Worm (Caenorhabditis elegans) whole organism, L1 larva: ENCODE measurements around the gene best-16.
A peak's percentile ranks its signal among the peaks of the same experiment; 100 is the strongest.

Source experiments
- C16A3.4 ChIP-seq: fragments of 150-350 bp; optimal IDR thresholded peaks from 2 replicates; lab custom pipeline; 2014; ENCODE audit warnings: missing biosample characterization, missing genetic modification characterization
- C34B4.2 ChIP-seq: sonication (generic microtip); optimal IDR thresholded peaks from 2 replicates; lab custom pipeline; 2017; ENCODE audit warnings: mild to moderate bottlenecking, missing genetic modification characterization, missing compliant biosample characterization
- ama-1 ChIP-seq: fragments of 150-350 bp; optimal IDR thresholded peaks from 2 replicates; lab custom pipeline; 2014
- ceh-63 ChIP-seq: fragments of 200-800 bp; sonication (Bioruptor generic); optimal IDR thresholded peaks from 2 replicates; lab custom pipeline; 2018; ENCODE audit warnings: mild to moderate bottlenecking, missing genetic modification characterization, missing compliant biosample characterization
- dpl-1 ChIP-seq, 3 experiments: fragments of 150-350 bp in 2 of 3; sonication (generic microtip) in 1 of 3; optimal IDR thresholded peaks; 2 replicates each; lab custom pipeline; 2014 to 2017; ENCODE audit warnings: missing biosample characterization in 3 of 3, missing genetic modification characterization in 3 of 3, missing genetic modification reagents in 3 of 3
- efl-1 ChIP-seq, 4 experiments: fragments of 150-350 bp; optimal IDR thresholded peaks in 3 of 4; peaks in 1 of 4; 1 replicate in 1 of 4; 2 replicates in 3 of 4; lab custom pipeline; 2014; ENCODE audit warnings: missing biosample characterization in 2 of 4, missing genetic modification characterization in 2 of 4, missing genetic modification reagents in 2 of 4
- egl-13 ChIP-seq: sonication (generic microtip); optimal IDR thresholded peaks from 2 replicates; lab custom pipeline; 2016; ENCODE audit warnings: missing genotype, missing genetic modification reagents, missing genetic modification characterization, missing compliant biosample characterization
- elt-2 ChIP-seq: sonication (generic microtip); optimal IDR thresholded peaks from 2 replicates; lab custom pipeline; 2016; ENCODE audit warnings: missing genetic modification characterization, mild to moderate bottlenecking, inconsistent platforms, missing compliant biosample characterization, missing genetic modification reagents
- elt-3 ChIP-seq, 6 experiments: fragments of 150-350 bp in 1 of 6; sonication (generic microtip); optimal IDR thresholded peaks; 2 replicates each; lab custom pipeline; 2017 to 2018; ENCODE audit warnings: missing biosample characterization in 6 of 6, missing genetic modification characterization in 6 of 6, inconsistent platforms in 1 of 6
- ets-5 ChIP-seq: fragments of 200-800 bp; sonication (Bioruptor generic); IDR thresholded peaks from 2 replicates; pipeline ENCODE4 v1.3.6; 2022; ENCODE audit warnings: missing genetic modification characterization, missing compliant biosample characterization
- fkh-8 ChIP-seq: sonication (generic microtip); optimal IDR thresholded peaks from 2 replicates; lab custom pipeline; 2016; ENCODE audit warnings: mild to moderate bottlenecking, missing genetic modification characterization, missing compliant biosample characterization
- fos-1 ChIP-seq: fragments of 150-350 bp; optimal IDR thresholded peaks from 2 replicates; lab custom pipeline; 2014; ENCODE audit warnings: missing biosample characterization, missing genetic modification characterization
- hlh-17 ChIP-seq: fragments of 200-800 bp; sonication (Bioruptor generic); optimal IDR thresholded peaks from 2 replicates; lab custom pipeline; 2018; ENCODE audit warnings: missing genetic modification characterization, mild to moderate bottlenecking, missing compliant biosample characterization, moderate library complexity, borderline replicate concordance
- irx-1 ChIP-seq: sonication (generic microtip); optimal IDR thresholded peaks from 2 replicates; lab custom pipeline; 2016; ENCODE audit warnings: missing genetic modification characterization, missing compliant biosample characterization
- isw-1 ChIP-seq: fragments of 200-800 bp; sonication (Bioruptor generic); IDR thresholded peaks from 2 replicates; pipeline ENCODE4 v1.3.6; 2022; ENCODE audit warnings: missing genetic modification characterization, missing compliant biosample characterization
- jun-1 ChIP-seq: fragments of 150-350 bp; optimal IDR thresholded peaks from 2 replicates; lab custom pipeline; 2014; ENCODE audit warnings: missing biosample characterization, missing genetic modification reagents, missing genetic modification characterization
- lin-15B ChIP-seq: fragments of 150-350 bp; sonication (generic microtip); optimal IDR thresholded peaks from 3 replicates; lab custom pipeline; 2014; ENCODE audit warnings: missing biosample characterization, missing genetic modification characterization
- lin-35 ChIP-seq, 2 experiments: fragments of 150-350 bp; optimal IDR thresholded peaks; 2 replicates each; lab custom pipeline; 2014; ENCODE audit warnings: missing biosample characterization in 2 of 2, missing genetic modification characterization in 2 of 2, missing genetic modification reagents in 2 of 2
- lin-39 ChIP-seq: fragments of 150-350 bp; optimal IDR thresholded peaks from 2 replicates; lab custom pipeline; 2014; ENCODE audit warnings: missing biosample characterization, missing genetic modification reagents, missing genetic modification characterization
- lsy-2 ChIP-seq, 2 experiments: fragments of 150-350 bp; optimal IDR thresholded peaks; 2 replicates each; lab custom pipeline; 2014; ENCODE audit warnings: missing biosample characterization in 2 of 2, missing genetic modification characterization in 2 of 2
- mdl-1 ChIP-seq, 2 experiments: fragments of 150-350 bp; optimal IDR thresholded peaks; 2 replicates each; lab custom pipeline; 2014 to 2017; ENCODE audit warnings: missing biosample characterization in 2 of 2, missing genetic modification characterization in 2 of 2, inconsistent platforms in 1 of 2
- mep-1 ChIP-seq: fragments of 150-350 bp; optimal IDR thresholded peaks from 2 replicates; lab custom pipeline; 2014; ENCODE audit warnings: missing biosample characterization, missing genetic modification characterization
- nhr-11 ChIP-seq: fragments of 150-350 bp; optimal IDR thresholded peaks from 2 replicates; lab custom pipeline; 2014; ENCODE audit warnings: missing biosample characterization, missing genetic modification characterization
- nhr-20 ChIP-seq: sonication (generic microtip); optimal IDR thresholded peaks from 2 replicates; lab custom pipeline; 2016; ENCODE audit warnings: mild to moderate bottlenecking, missing genetic modification characterization, missing compliant biosample characterization
- nhr-28 ChIP-seq: fragments of 150-350 bp; optimal IDR thresholded peaks from 2 replicates; lab custom pipeline; 2014; ENCODE audit warnings: missing biosample characterization, missing genetic modification characterization
- nhr-47 ChIP-seq: sonication (generic microtip); optimal IDR thresholded peaks from 2 replicates; lab custom pipeline; 2016; ENCODE audit warnings: mild to moderate bottlenecking, missing genetic modification characterization, moderate library complexity, missing compliant biosample characterization
- nhr-71 ChIP-seq: sonication (generic microtip); optimal IDR thresholded peaks from 2 replicates; lab custom pipeline; 2016; ENCODE audit warnings: mild to moderate bottlenecking, missing genetic modification characterization, moderate library complexity, missing compliant biosample characterization
- nhr-85 ChIP-seq: sonication (generic microtip); peaks from one replicate; lab custom pipeline; 2016; ENCODE audit warnings: missing genetic modification characterization, inconsistent platforms, missing compliant biosample characterization
- nhr-90 ChIP-seq: sonication (generic microtip); optimal IDR thresholded peaks from 2 replicates; lab custom pipeline; 2016; ENCODE audit warnings: mild to moderate bottlenecking, missing genetic modification characterization, missing compliant biosample characterization; ENCODE audit not compliant: poor library complexity
- pqm-1 ChIP-seq: sonication (generic microtip); optimal IDR thresholded peaks from 3 replicates; lab custom pipeline; 2017; ENCODE audit warnings: missing biosample characterization, missing genetic modification characterization
- rnt-1 ChIP-seq: sonication (generic microtip); optimal IDR thresholded peaks from 2 replicates; lab custom pipeline; 2016; ENCODE audit warnings: mild to moderate bottlenecking, missing genetic modification characterization, moderate library complexity, missing compliant biosample characterization
- snpc-4 ChIP-seq: fragments of 150-350 bp; optimal IDR thresholded peaks from 2 replicates; lab custom pipeline; 2014; ENCODE audit warnings: missing biosample characterization, missing genetic modification characterization
- snu-23 ChIP-seq: sonication (generic microtip); optimal IDR thresholded peaks from 2 replicates; lab custom pipeline; 2016; ENCODE audit warnings: missing genetic modification characterization, missing compliant biosample characterization
- sox-4 ChIP-seq: sonication (generic microtip); optimal IDR thresholded peaks from 2 replicates; lab custom pipeline; 2016; ENCODE audit warnings: missing genetic modification characterization, missing compliant biosample characterization
- swsn-7 ChIP-seq: sonication (generic microtip); optimal IDR thresholded peaks from 2 replicates; lab custom pipeline; 2016; ENCODE audit warnings: missing genetic modification characterization, missing compliant biosample characterization
- tbx-2 ChIP-seq: sonication (generic microtip); optimal IDR thresholded peaks from 2 replicates; lab custom pipeline; 2016; ENCODE audit warnings: missing genetic modification characterization, missing compliant biosample characterization
- unc-130 ChIP-seq: fragments of 150-350 bp; optimal IDR thresholded peaks from 2 replicates; lab custom pipeline; 2017; ENCODE audit warnings: missing biosample characterization, missing genetic modification characterization, inconsistent platforms
- unc-98 ChIP-seq: fragments of 200-800 bp; sonication (Bioruptor generic); IDR thresholded peaks from 2 replicates; pipeline ENCODE4 v1.3.6; 2022; ENCODE audit warnings: missing genetic modification characterization, missing compliant biosample characterization
- xbp-1 ChIP-seq: sonication (generic microtip); optimal IDR thresholded peaks from 2 replicates; lab custom pipeline; 2016; ENCODE audit warnings: missing genetic modification characterization, missing compliant biosample characterization

best-16 gene

DNA sequence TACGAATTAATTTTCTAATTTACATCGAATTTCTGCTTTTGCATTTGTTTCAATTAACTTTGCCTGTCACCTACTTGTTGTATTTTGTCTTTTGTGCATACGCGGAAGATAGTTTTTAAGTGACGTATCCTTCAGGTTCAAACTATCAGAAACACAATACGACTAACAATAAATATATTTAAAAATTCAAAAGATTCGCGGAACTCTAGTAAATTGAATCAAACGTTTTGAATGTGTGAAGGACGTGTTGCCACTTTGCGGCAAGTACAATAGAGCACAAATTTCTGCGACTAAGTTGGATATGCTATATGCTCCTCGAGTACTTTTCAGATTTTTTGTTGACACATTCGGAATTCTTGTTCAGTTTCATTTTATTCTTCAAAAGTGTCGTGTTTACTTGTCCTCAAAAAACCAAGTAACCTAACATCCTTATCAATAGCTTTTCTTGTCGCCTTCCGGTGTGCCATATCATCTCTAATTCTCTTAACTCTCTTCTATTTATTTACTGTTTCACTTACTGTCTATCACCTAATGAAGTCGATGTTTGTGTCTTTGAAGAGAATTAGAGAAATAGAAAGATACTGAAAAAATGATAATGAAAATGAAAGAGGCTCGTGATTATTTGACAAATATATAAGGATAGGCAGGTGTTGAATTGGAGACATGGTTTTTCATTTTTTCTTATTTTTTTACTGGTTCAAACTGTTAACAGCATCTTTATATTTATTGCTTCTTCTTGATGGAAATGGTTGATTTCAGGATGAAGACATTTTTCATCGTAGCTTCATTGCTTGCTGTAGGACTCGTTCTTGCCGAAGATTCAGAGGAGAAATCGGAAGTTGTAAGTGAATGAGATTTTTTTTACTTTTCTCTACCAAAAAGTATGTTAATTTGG lies 6.9 kb downstream of the best-16 start, which contains the start of gene srlf-7 (continued):
- TF ChIP-seq nhr-47 (tag; lab: Kevin White, UChicago): no peak
- peak; percentile 2 for TF ChIP-seq swsn-7 (tag; lab: Kevin White, UChicago)
- peak in 1 of 2 experiments; percentile 25 for TF ChIP-seq efl-1 (optimal IDR thresholded peaks at IDR 0.05; lab: Kevin White, UChicago)
- TF ChIP-seq efl-1 (GFP tag; optimal IDR thresholded peaks at IDR 0.05 in 1 of 2; lab: Kevin White, UChicago): no peak
- TF ChIP-seq jun-1 (tag; lab: Kevin White, UChicago): peak; percentile 66
- TF ChIP-seq pqm-1 (tag; lab: Kevin White, UChicago): no peak
- peak; percentile 77 for TF ChIP-seq nhr-90
- TF ChIP-seq lin-35 (GFP tag; optimal IDR thresholded peaks at IDR 0.05; lab: Kevin White, UChicago): peak in 1 of 2 experiments; percentile 80
- TF ChIP-seq fkh-8 (tag; lab: Kevin White, UChicago): no peak
- TF ChIP-seq nhr-28: no peak
- TF ChIP-seq fos-1: peak; percentile 6
- TF ChIP-seq elt-3 (tag; optimal IDR thresholded peaks at IDR 0.05; lab: Kevin White, UChicago): peak in 5 of 6 experiments; percentile 55 to 98 (median 90)
- TF ChIP-seq lsy-2 (tag; optimal IDR thresholded peaks at IDR 0.05; lab: Kevin White, UChicago): peak in 1 of 2 experiments; percentile 31
- peak; percentile 99 for TF ChIP-seq elt-2 (tag; lab: Kevin White, UChicago)
- peak; percentile 84 for TF ChIP-seq nhr-20
- TF ChIP-seq nhr-85: peak; percentile 86

- TF ChIP-seq C16A3.4: no peak
- TF ChIP-seq dpl-1 (GFP tag; optimal IDR thresholded peaks at IDR 0.05; lab: Kevin White, UChicago): no peak
- no peak for TF ChIP-seq unc-130 (tag; lab: Kevin White, UChicago)
- no peak for TF ChIP-seq xbp-1 (tag; lab: Kevin White, UChicago)
- TF ChIP-seq nhr-11 (tag; lab: Kevin White, UChicago): no peak
These were observed 7.6 kb downstream of the best-16 start, which contains the start of gene C42D4.13 for ce11 chrIV:7188030-7188429. Gene C42D4.13 (minus strand): TSS chrIV:7188130.

ce11 chrIV:7186756-7187155 lies 8.9 kb downstream of the best-16 start, which contains the start of gene str-249:
Gene str-249 (minus strand): TSS chrIV:7186856.
- no peak for TF ChIP-seq mep-1 (tag; lab: Kevin White, UChicago)
- no peak for TF ChIP-seq irx-1 (tag; lab: Kevin White, UChicago)
- no peak for TF ChIP-seq unc-98 (GFP tag; lab: Robert Waterston, UW)
- TF ChIP-seq snu-23 (GFP tag; lab: Kevin White, UChicago): no peak
- TF ChIP-seq C16A3.4: no peak
- no peak for TF ChIP-seq ets-5
- TF ChIP-seq egl-13 (tag; lab: Kevin White, UChicago): no peak

DNA sequence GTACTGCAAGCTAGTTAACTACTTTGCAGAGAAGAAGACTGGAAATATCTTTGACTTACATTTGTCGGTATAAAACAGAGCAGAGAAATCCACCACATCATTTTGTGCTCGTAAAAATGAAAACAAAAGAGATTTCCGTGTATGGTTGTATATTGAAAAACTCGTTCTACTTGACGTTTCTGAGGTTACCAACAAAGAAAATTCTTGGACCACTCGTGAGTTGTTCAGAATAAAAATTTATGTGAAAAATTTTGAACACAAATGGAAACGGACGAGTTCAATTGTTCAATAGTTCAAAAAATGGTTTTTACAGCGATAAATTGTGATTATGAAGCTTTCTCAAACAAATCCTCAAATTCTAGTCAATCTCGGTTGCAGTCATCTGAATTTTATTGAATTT lies 11.0 kb downstream of the best-16 start, which contains the start of gene clec-179:
Gene clec-179, minus strand, starts transcription at position 101 of the 400 bp plus-strand sequence.
- TF ChIP-seq efl-1 (optimal IDR thresholded peaks at IDR 0.05; lab: Kevin White, UChicago): no peak
- no peak for TF ChIP-seq efl-1 (GFP tag; optimal IDR thresholded peaks at IDR 0.05 in 1 of 2; lab: Kevin White, UChicago)
- no peak for TF ChIP-seq nhr-11 (tag; lab: Kevin White, UChicago)
- TF ChIP-seq mdl-1 (tag; optimal IDR thresholded peaks at IDR 0.05; lab: Kevin White, UChicago): no peak
- no peak for TF ChIP-seq fkh-8 (tag; lab: Kevin White, UChicago)
- TF ChIP-seq sox-4 (tag; lab: Kevin White, UChicago): no peak
- no peak for TF ChIP-seq C34B4.2 (tag; lab: Kevin White, UChicago)
- no peak for TF ChIP-seq lin-39 (tag; lab: Kevin White, UChicago)
- TF ChIP-seq irx-1 (tag; lab: Kevin White, UChicago): no peak
- TF ChIP-seq hlh-17: no peak
- no peak for TF ChIP-seq rnt-1 (tag; lab: Kevin White, UChicago)
- TF ChIP-seq lsy-2 (tag; optimal IDR thresholded peaks at IDR 0.05; lab: Kevin White, UChicago): no peak
- no peak for TF ChIP-seq tbx-2 (tag; lab: Kevin White, UChicago)
- no peak for TF ChIP-seq ceh-63 (GFP tag; lab: Kevin White, UChicago)
- no peak for TF ChIP-seq isw-1
- TF ChIP-seq ama-1: no peak
- TF ChIP-seq nhr-71 (tag; lab: Kevin White, UChicago): no peak
- TF ChIP-seq snpc-4 (tag; lab: Kevin White, UChicago): no peak
- TF ChIP-seq elt-2 (tag; lab: Kevin White, UChicago): no peak
- no peak for TF ChIP-seq lin-15B (tag; lab: Kevin White, UChicago)
